Worm (Caenorhabditis elegans): Measurements from ENCODE around the gene F23B12.1.

DNA sequence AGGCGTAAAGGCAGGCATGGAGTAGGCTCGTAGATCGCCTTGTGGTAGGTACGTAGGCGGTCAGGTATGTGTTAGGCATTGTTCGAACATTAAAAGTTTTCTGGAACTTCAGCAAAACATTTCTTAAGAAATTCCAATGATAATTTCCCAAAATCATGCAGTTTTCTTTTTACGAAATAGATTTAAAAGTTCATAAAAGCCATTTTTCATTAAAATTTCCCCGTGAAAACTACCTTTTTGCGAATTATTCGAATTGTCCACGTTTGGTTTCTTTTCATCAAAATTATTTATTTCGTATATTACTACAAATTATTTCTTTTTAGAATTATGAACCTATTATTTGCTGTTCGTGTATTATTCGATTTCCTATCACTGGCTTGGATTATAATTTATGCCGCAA is 34.2 kb upstream of the F23B12.1 start, which contains the start of gene C15H11.13:
- TF ChIP-seq nhr-11 (tag; optimal IDR thresholded peaks at IDR 0.05) (no peak), Y22D7AL.16 (tag; optimal IDR thresholded peaks at IDR 0.05) (no peak), nfya-1 (tag; optimal IDR thresholded peaks at IDR 0.05) (no peak), pha-4 (tag; optimal IDR thresholded peaks at IDR 0.05) (no peak)

Data from whole organism, late embryonic.